Fruit fly (Drosophila melanogaster): ENCODE data around the gene nkd.

nkd gene

DNA sequence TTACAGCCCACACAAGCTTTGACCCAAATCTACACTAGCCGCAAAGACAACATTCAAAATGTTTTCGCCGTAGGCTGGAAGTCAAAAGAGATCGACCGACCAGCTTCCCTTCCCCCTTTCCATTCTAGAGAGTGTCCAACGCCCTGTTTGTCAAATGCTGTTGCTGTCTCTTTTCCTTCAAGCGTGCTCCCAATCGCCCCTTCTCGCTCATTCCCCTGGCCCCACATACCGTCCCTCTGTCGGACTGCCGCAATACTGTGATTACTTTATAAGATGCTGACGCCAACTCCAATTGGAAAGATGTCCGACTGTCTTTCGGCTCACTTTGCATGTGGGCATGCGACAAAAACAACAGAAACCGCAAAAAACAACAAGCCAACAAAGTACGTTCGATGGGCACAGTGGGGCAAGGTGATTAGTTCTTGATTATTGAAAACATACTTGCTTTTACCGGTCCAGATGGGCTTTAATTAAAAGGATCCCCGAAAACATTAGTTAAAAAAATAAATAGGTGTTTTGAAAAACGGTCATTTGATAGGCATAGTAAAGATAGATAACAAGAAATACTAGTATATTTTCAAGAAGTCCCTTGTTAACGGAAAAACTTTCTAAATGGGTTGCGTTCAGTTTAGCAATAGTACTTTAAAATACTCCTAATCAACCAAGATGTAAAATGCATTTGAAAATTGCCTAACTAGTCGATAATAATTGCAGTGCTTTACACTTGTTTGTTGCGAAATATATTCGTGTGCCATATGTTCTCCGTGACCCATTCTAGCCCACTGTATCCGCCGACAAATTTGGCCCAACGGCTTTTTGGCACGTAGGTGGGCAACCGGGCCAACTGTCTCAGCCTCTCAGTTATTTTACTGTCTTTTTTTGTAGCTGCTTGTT lies 34.8 kb upstream of the nkd start:
- TF ChIP-seq usp (GFP tag; optimal IDR thresholded peaks at IDR 0.05) (no peak), Dll (optimal IDR thresholded peaks at IDR 0.05) (no peak), EcR (GFP tag; optimal IDR thresholded peaks at IDR 0.05) (no peak), pan (optimal IDR thresholded peaks at IDR 0.05) (no peak)

DNA sequence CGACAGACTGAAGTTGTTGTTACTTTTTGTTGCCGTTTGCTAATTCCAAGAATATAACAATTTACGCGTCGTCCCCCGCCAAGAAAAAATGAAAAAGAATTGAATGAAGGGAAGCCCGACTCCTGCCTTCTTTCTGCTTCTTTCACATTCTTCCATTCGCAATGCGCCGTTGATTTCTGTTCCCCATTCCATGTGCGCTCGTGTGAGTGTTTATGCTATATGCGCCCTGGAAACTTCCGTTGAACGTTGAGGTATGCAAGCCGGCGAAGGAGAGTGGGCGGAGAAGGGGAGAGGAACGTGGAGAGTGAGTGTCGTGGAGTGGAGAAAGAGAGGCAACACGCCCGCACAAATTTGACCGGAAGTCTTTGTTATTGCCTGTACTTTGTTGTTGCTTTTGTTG lies 33.8 kb upstream of the nkd start:
- TF ChIP-seq pan (optimal IDR thresholded peaks at IDR 0.05) (no peak), EcR (GFP tag; optimal IDR thresholded peaks at IDR 0.05) (no peak), CG8478 (optimal IDR thresholded peaks at IDR 0.05) (no peak), usp (GFP tag; optimal IDR thresholded peaks at IDR 0.05) (no peak), psq (optimal IDR thresholded peaks at IDR 0.05) (no peak), Dll (optimal IDR thresholded peaks at IDR 0.05) (no peak)

DNA sequence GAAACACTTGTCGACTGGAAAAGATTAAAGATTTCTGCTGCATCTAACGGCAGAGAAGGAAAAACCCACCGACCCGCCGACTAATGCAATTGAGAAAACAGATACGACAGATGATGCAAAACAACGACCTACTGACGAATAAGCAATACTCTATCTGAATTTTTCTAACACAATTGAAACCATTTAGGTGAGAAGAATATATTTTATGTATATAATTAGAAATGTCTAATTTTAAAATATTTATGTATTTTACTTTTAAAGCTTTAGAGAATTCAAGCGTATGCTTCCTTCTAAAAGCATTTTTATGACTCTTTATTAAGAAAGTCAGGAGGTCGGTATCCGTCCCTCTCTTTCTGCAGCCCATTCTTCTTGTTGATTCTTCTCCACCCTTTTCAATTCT lies 33.2 kb upstream of the nkd start:
- TF ChIP-seq usp (GFP tag; optimal IDR thresholded peaks at IDR 0.05) (no peak), pan (optimal IDR thresholded peaks at IDR 0.05) (no peak), Dll (optimal IDR thresholded peaks at IDR 0.05) (no peak), CG8478 (optimal IDR thresholded peaks at IDR 0.05) (no peak), EcR (GFP tag; optimal IDR thresholded peaks at IDR 0.05) (no peak), psq (optimal IDR thresholded peaks at IDR 0.05) (no peak)

DNA sequence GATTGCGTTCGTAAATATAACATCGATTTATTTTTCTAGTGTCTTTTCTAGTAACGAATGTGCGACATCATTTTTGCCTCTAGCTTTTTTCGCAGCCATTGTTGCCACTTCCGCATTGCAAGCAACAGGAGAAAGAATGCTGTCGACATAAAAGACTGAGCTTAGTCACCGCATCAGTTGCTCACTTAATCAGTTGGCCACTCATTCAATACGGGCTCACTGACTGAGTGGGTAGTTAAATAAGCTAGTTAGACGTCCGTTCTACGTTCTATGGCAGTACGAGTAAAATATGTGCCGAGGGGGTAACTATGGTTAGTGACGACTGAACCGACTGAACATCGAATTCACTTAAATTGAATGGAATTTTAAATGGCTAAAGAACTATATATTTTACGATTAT lies 30.7 kb upstream of the nkd start:
- no peak for TF ChIP-seq Dll (optimal IDR thresholded peaks at IDR 0.05)
- TF ChIP-seq CG8478 (optimal IDR thresholded peaks at IDR 0.05): no peak
- no peak for TF ChIP-seq pan (optimal IDR thresholded peaks at IDR 0.05)
- TF ChIP-seq usp (GFP tag; optimal IDR thresholded peaks at IDR 0.05): no peak
- TF ChIP-seq psq (optimal IDR thresholded peaks at IDR 0.05): no peak
- TF ChIP-seq EcR (GFP tag; optimal IDR thresholded peaks at IDR 0.05): no peak

DNA sequence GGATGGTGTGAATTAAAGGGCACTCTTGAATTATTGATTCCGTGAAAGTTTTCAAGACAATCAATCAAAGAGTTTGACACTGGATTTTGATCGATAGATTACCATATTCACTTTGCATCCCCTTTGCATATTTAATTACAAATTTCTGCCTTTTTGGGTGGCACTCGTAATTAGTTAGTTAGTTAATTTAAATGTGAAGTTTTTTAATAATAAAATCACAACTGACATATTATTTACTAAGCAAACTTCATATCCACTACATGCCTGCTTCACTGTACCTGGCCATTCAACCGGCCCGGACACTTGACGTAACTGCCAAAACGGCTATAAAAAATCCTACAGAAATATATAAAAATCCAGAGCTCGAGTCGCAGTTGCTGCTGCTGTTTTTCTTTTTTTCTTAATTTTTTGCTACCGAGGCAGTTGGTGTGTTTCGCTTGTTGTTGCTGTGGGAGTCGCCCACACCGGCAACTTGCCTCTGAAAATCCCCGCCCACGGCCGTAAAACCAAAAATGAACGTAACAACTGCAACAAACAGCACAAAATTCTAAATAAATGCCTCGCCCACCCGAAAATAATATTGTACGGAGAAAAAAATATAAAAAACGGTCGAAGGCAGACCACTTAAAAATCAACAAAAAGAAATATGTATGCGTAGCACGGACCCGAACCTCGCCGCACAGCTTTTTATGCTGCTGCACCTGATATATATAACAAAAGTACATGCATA lies 29.6 kb upstream of the nkd start:
- TF ChIP-seq Dll (optimal IDR thresholded peaks at IDR 0.05): no peak
- TF ChIP-seq usp (GFP tag; optimal IDR thresholded peaks at IDR 0.05): no peak

DNA sequence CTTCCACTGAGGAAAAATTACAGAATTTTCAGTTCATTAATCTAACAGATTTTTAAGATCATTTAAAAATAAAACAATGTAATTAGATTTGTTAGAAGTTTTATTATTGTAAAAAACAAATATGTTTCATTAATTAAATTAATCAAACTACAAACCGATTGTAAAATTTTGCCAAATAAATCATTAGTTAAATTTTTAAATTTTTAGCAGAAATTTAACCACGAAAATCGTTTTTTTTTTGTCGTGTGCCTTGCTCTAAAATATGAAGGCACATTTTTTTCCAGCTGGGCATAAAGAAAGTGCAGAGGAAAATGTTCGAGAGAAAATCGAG lies 28.6 kb upstream of the nkd start:
- TF ChIP-seq Dll (optimal IDR thresholded peaks at IDR 0.05): no peak
- TF ChIP-seq usp (GFP tag; optimal IDR thresholded peaks at IDR 0.05): no peak
- TF ChIP-seq psq (optimal IDR thresholded peaks at IDR 0.05): no peak
- no peak for TF ChIP-seq EcR (GFP tag; optimal IDR thresholded peaks at IDR 0.05)
- no peak for TF ChIP-seq pan (optimal IDR thresholded peaks at IDR 0.05)
- TF ChIP-seq CG8478 (optimal IDR thresholded peaks at IDR 0.05): no peak

DNA sequence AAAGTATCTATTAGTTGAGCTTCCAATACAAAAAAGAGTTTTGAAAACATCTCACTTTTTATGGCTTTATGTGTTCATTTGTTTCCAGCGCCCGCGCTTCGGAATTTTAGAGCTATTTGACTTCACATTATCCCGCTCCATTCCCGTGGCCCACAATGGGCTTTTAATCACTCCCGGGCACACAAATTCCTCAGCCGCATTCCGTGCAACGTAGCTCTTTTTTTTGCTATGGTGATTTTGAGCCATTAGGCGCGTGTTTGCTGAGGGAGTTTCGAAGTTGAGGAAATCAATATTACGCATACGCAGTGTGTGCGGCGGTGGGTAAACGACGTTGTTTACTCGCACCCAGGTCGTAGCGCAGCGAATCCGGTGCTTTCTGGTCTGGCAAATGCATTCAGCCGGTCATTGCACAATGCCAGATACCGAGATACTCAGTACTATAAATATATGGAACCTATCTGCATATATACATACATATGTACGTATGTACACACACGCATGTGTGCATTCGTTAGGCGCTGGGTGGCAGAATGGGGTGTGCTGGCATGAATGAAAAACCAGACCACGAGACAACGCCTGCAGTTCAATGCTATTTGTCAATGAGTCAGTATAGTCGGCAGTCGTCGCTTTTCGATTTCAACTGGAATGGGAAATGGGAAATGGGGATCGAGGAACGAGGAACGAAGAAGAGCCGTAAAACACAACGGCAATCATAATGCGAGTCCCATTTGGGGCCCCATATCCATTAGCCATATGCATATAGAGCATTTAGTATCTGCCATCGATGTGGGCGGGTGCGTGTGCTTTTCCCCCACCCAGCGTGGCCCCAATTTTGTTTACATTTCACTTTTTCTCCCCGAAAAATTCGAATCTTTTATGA lies 28.0 kb upstream of the nkd start:
- TF ChIP-seq Dll (optimal IDR thresholded peaks at IDR 0.05): no peak
- no peak for TF ChIP-seq psq (optimal IDR thresholded peaks at IDR 0.05)
- TF ChIP-seq EcR (GFP tag; optimal IDR thresholded peaks at IDR 0.05): no peak
- TF ChIP-seq usp (GFP tag; optimal IDR thresholded peaks at IDR 0.05): no peak
- no peak for TF ChIP-seq pan (optimal IDR thresholded peaks at IDR 0.05)
- TF ChIP-seq CG8478 (optimal IDR thresholded peaks at IDR 0.05): no peak

DNA sequence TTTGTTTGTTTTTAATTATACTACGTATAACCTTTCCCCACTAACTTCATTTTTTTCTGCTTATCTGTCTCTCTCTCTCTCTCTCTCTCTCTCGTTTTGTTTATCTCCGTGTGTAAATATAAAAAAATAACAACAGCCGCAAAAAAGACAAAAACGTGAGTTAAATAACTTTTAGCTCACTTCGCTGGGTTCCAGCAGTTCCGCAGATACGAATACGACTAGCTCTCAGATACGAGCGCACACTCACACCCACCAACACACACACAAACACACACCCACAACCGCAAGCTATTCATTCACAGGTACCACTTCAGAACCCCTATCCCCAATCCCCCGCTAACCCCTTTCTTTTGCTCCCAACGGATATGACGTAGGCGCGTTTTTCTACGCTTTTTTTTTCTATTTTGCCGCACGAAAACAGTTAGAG lies 26.9 kb upstream of the nkd start:
- TF ChIP-seq EcR (GFP tag; optimal IDR thresholded peaks at IDR 0.05) (no peak), Dll (optimal IDR thresholded peaks at IDR 0.05) (no peak), psq (optimal IDR thresholded peaks at IDR 0.05) (no peak), pan (optimal IDR thresholded peaks at IDR 0.05) (no peak), usp (GFP tag; optimal IDR thresholded peaks at IDR 0.05) (no peak), CG8478 (optimal IDR thresholded peaks at IDR 0.05) (no peak)

DNA sequence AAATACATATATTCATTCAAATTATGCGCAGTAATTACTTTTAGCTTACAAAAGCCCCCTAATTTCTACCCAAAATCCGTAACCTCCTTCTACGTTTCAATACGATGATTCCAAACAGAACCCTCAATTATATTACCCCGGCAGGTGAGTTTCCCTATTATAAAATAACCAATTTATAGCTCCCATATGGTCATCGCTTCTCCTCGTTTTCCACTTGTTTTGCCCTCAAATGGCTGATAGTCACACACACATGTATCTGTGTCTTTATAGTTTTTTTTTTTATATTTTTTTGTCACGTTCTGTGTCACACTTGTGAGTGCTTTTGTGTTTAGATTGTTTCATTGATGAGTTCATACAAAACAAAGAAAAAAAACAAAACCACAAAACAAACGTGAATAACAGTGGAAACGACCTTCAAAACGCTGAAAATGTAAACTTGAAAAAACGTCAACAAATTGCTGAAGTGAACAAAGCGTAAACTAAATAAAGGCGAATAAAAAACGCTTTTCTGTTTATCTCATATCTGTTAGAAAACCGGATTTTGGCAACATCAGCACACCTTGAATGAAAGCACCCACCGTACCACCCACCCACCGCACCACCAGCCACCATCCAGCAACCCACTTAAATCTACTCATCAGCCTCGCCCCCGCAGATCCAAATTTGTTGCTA lies 26.1 kb upstream of the nkd start:
- TF ChIP-seq Dll (optimal IDR thresholded peaks at IDR 0.05) (no peak), usp (GFP tag; optimal IDR thresholded peaks at IDR 0.05) (no peak), CG8478 (optimal IDR thresholded peaks at IDR 0.05) (no peak), psq (optimal IDR thresholded peaks at IDR 0.05) (no peak), EcR (GFP tag; optimal IDR thresholded peaks at IDR 0.05) (no peak), pan (optimal IDR thresholded peaks at IDR 0.05) (no peak)

DNA sequence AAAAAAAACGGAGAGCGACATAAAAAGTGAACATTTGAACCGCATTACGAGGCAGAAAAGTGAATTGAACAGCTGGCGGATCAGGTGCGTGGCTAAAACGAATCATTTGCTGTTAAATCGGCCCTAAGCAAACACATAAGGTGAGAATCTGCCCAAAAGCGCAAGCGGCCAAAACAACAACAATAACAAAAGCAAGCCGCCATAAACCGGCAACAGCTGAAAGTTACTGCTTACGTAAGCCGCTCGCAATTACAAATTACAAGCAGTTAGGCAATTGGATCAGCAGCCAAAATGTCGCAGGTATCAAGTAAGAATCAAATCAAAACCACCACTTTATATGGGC lies 18.1 kb upstream of the nkd start:
- TF ChIP-seq pan (optimal IDR thresholded peaks at IDR 0.05): no peak
- no peak for TF ChIP-seq psq (optimal IDR thresholded peaks at IDR 0.05)
- TF ChIP-seq EcR (GFP tag; optimal IDR thresholded peaks at IDR 0.05): no peak
- no peak for TF ChIP-seq usp (GFP tag; optimal IDR thresholded peaks at IDR 0.05)
- TF ChIP-seq CG8478 (optimal IDR thresholded peaks at IDR 0.05): no peak
- TF ChIP-seq Dll (optimal IDR thresholded peaks at IDR 0.05): no peak
